Fruit fly (Drosophila melanogaster) whole organism: ENCODE data around the gene GILT2.

Experiments used
- CG8478 ChIP-seq: fragments of >200 bp; optimal IDR thresholded peaks from 2 replicates; lab custom pipeline; 2018; ENCODE audit warnings: inconsistent platforms
- Dll ChIP-seq: fragments of >200 bp; optimal IDR thresholded peaks from 2 replicates; lab custom pipeline; 2017
- EcR ChIP-seq, 2 experiments: fragments of >200 bp; optimal IDR thresholded peaks; 2 replicates each; lab custom pipeline; 2017; ENCODE audit warnings: missing biosample characterization in 2 of 2, missing genetic modification characterization in 2 of 2, missing genetic modification reagents in 2 of 2
- pan ChIP-seq: fragments of >200 bp; optimal IDR thresholded peaks from 2 replicates; lab custom pipeline; 2017
- psq ChIP-seq: fragments of >200 bp; optimal IDR thresholded peaks from 2 replicates; lab custom pipeline; 2017
- usp ChIP-seq: fragments of >200 bp; optimal IDR thresholded peaks from 2 replicates; lab custom pipeline; 2017; ENCODE audit warnings: missing biosample characterization, missing genetic modification characterization, mixed read lengths

Gene GILT2

dm6 chr3R:23725711-23726349, 47.1 kb downstream of the GILT2 start:
- TF ChIP-seq usp (GFP tag; lab: Kevin White, UChicago) (no peak), CG8478 (lab: Kevin White, UChicago) (no peak), Dll (lab: Kevin White, UChicago) (no peak), psq (lab: Kevin White, UChicago) (no peak), EcR (GFP tag; optimal IDR thresholded peaks at IDR 0.05; lab: Kevin White, UChicago) (no peak), pan (lab: Kevin White, UChicago) (no peak)

DNA sequence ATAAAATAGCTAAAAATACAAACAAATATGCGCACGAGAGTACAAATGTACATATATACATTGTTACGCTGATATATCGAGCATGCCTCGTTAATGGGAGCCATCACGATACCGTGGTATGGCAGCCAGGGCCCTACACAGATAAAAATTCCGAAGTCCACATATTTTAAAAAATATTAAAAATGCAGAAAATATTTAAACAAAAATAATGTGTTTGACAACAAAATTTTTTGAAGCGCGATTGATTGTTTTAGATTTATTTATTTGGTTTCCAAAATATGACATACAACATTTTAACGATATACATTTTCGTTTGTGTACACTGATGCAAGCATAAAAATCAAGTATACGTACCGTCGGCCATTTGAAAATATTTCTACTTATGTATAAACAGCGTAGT, 48.0 kb downstream of the GILT2 start:
- TF ChIP-seq Dll (lab: Kevin White, UChicago) = no peak
- TF ChIP-seq usp (GFP tag; lab: Kevin White, UChicago) = no peak
- no peak for TF ChIP-seq EcR (GFP tag; optimal IDR thresholded peaks at IDR 0.05; lab: Kevin White, UChicago)
- TF ChIP-seq psq (lab: Kevin White, UChicago) = no peak
- no peak for TF ChIP-seq CG8478 (lab: Kevin White, UChicago)
- no peak for TF ChIP-seq pan (lab: Kevin White, UChicago)

DNA sequence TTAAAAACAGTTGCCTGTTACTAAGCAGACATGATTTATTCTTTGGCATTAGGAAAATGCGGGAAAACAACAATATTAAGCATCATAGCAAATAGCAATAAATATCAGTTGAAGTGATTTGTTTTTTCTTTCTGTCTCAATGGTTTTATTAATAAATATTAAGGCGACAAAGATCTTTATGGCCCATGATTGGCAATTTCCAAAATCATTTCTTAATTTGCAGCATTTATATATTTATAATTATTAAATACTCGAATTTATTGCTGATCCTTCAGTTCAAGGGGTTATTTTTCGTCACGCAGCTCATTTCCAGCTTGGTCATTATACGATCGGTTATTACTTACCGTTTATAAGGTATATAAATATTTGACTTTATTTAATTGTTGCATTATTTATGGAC, 49.0 kb downstream of the GILT2 start:
- no peak for TF ChIP-seq psq (lab: Kevin White, UChicago)

- no peak for TF ChIP-seq psq (lab: Kevin White, UChicago)
- TF ChIP-seq Dll (lab: Kevin White, UChicago) = no peak
- no peak for TF ChIP-seq EcR (GFP tag; optimal IDR thresholded peaks at IDR 0.05; lab: Kevin White, UChicago)
- TF ChIP-seq CG8478 (lab: Kevin White, UChicago) = no peak
- TF ChIP-seq pan (lab: Kevin White, UChicago) = no peak
These were observed 49.4 kb downstream of the GILT2 start for dm6 chr3R:23728086-23728485.

- no peak for TF ChIP-seq pan (lab: Kevin White, UChicago)
- TF ChIP-seq usp (GFP tag; lab: Kevin White, UChicago) = no peak
- TF ChIP-seq CG8478 (lab: Kevin White, UChicago) = no peak
- TF ChIP-seq Dll (lab: Kevin White, UChicago) = no peak
- TF ChIP-seq EcR (GFP tag; optimal IDR thresholded peaks at IDR 0.05; lab: Kevin White, UChicago) = no peak
- no peak for TF ChIP-seq psq (lab: Kevin White, UChicago)
These were observed 50.4 kb downstream of the GILT2 start for dm6 chr3R:23729066-23729465.
